Worm (Caenorhabditis elegans) whole organism, young adult: ENCODE measurements around the gene brc-2.

ENCODE experiments used
- B0261.1 ChIP-seq: sonication (generic microtip); optimal IDR thresholded peaks from 2 replicates; lab custom pipeline; 2016; ENCODE audit warnings: mild to moderate bottlenecking, missing genetic modification characterization, moderate library complexity, missing compliant biosample characterization
- C17E4.6 ChIP-seq: fragments of 200-800 bp; sonication (Bioruptor generic); IDR thresholded peaks from 2 replicates; pipeline ENCODE4 v1.3.6; 2022; ENCODE audit warnings: missing genetic modification reagents, missing genetic modification characterization, missing compliant biosample characterization
- F10E7.11 ChIP-seq: sonication (generic microtip); optimal IDR thresholded peaks from 2 replicates; lab custom pipeline; 2017; ENCODE audit warnings: mild to moderate bottlenecking, missing genetic modification characterization, moderate library complexity, missing compliant biosample characterization
- F22D6.2 ChIP-seq: sonication (generic microtip); optimal IDR thresholded peaks from 2 replicates; lab custom pipeline; 2016; ENCODE audit warnings: mild to moderate bottlenecking, missing genetic modification characterization, missing compliant biosample characterization
- F33H1.4 ChIP-seq: fragments of 200-800 bp; sonication (Bioruptor generic); IDR thresholded peaks from 2 replicates; pipeline ENCODE4 v1.3.6; 2022; ENCODE audit warnings: missing genetic modification reagents, missing genetic modification characterization, missing compliant biosample characterization
- F37B4.10 ChIP-seq: fragments of 200-800 bp; sonication (Bioruptor generic); IDR thresholded peaks from 2 replicates; pipeline ENCODE4 v1.3.6; 2022; ENCODE audit warnings: missing genetic modification characterization, missing compliant biosample characterization
- F55B11.4 ChIP-seq: sonication (generic microtip); optimal IDR thresholded peaks from 2 replicates; lab custom pipeline; 2016; ENCODE audit warnings: missing compliant biosample characterization, missing genetic modification characterization, borderline replicate concordance; ENCODE audit not compliant: insufficient read depth
- K11D2.4 ChIP-seq: fragments of 200-800 bp; sonication (Bioruptor generic); IDR thresholded peaks from 2 replicates; pipeline ENCODE4 v1.3.6; 2022; ENCODE audit warnings: missing genetic modification reagents, missing genetic modification characterization, missing compliant biosample characterization
- K12H6.12 ChIP-seq: fragments of 200-800 bp; sonication (Bioruptor generic); optimal IDR thresholded peaks from 2 replicates; lab custom pipeline; 2018; ENCODE audit warnings: mild to moderate bottlenecking, missing genetic modification characterization, missing compliant biosample characterization
- T07F8.4 ChIP-seq: sonication (generic microtip); optimal IDR thresholded peaks from 2 replicates; lab custom pipeline; 2016; ENCODE audit warnings: mild to moderate bottlenecking, missing genetic modification characterization, moderate library complexity, missing compliant biosample characterization
- Y53F4B.3 ChIP-seq: fragments of 200-800 bp; sonication (Bioruptor generic); IDR thresholded peaks from 2 replicates; pipeline ENCODE4 v1.3.6; 2022; ENCODE audit warnings: missing genetic modification reagents, missing genetic modification characterization, missing compliant biosample characterization
- Y56A3A.18 ChIP-seq: fragments of 200-800 bp; sonication (Bioruptor generic); IDR thresholded peaks from 2 replicates; pipeline ENCODE4 v1.3.6; 2022; ENCODE audit warnings: missing genetic modification reagents, missing genetic modification characterization, missing compliant biosample characterization
- ama-1 ChIP-seq, 3 experiments: fragments of 150-350 bp in 1 of 3; sonication (generic microtip) in 2 of 3; optimal IDR thresholded peaks; 2 replicates each; lab custom pipeline; 2014 to 2018; ENCODE audit warnings: missing biosample characterization in 2 of 3, missing genetic modification characterization in 2 of 3, missing genetic modification reagents in 2 of 3
- cebp-2 ChIP-seq: fragments of 200-800 bp; sonication (Bioruptor generic); IDR thresholded peaks from 2 replicates; pipeline ENCODE4 v1.3.6; 2022; ENCODE audit warnings: missing genetic modification characterization, missing compliant biosample characterization
- ceh-27 ChIP-seq: fragments of 200-800 bp; sonication (Bioruptor generic); optimal IDR thresholded peaks from 2 replicates; lab custom pipeline; 2018; ENCODE audit warnings: mild to moderate bottlenecking, missing genetic modification characterization, moderate library complexity, missing compliant biosample characterization
- ceh-40 ChIP-seq: fragments of 200-800 bp; sonication (Bioruptor generic); IDR thresholded peaks from 2 replicates; pipeline ENCODE4 v1.3.6; 2022; ENCODE audit warnings: missing genetic modification characterization, missing compliant biosample characterization
- ceh-58 ChIP-seq: fragments of 200-800 bp; sonication (Bioruptor generic); IDR thresholded peaks from 2 replicates; pipeline ENCODE4 v1.3.6; 2022; ENCODE audit warnings: missing genetic modification characterization, missing compliant biosample characterization
- dox-1 ChIP-seq: fragments of 200-800 bp; sonication (Bioruptor generic); IDR thresholded peaks from 2 replicates; pipeline ENCODE4 v1.3.6; 2022; ENCODE audit warnings: missing genetic modification reagents, missing genetic modification characterization, missing compliant biosample characterization
- egl-18 ChIP-seq: fragments of 200-800 bp; sonication (Bioruptor generic); IDR thresholded peaks from 2 replicates; pipeline ENCODE4 v1.3.6; 2022; ENCODE audit warnings: missing genetic modification reagents, missing genetic modification characterization, missing compliant biosample characterization
- ekl-4 ChIP-seq: fragments of 200-800 bp; sonication (Bioruptor generic); IDR thresholded peaks from 2 replicates; pipeline ENCODE4 v1.3.6; 2022; ENCODE audit warnings: missing genetic modification reagents, missing genetic modification characterization, missing compliant biosample characterization
- gei-17 ChIP-seq: fragments of 200-800 bp; sonication (Bioruptor generic); optimal IDR thresholded peaks from 2 replicates; lab custom pipeline; 2018; ENCODE audit warnings: mild to moderate bottlenecking, missing genetic modification characterization, missing compliant biosample characterization
- hmg-20 ChIP-seq: fragments of 200-800 bp; sonication (Bioruptor generic); IDR thresholded peaks from 2 replicates; pipeline ENCODE4 v1.3.6; 2022; ENCODE audit warnings: missing genetic modification reagents, missing genetic modification characterization, missing compliant biosample characterization
- hsf-1 ChIP-seq: fragments of 200-800 bp; sonication (Bioruptor generic); IDR thresholded peaks from 2 replicates; pipeline ENCODE4 v1.3.6; 2022; ENCODE audit warnings: missing genetic modification reagents, missing genetic modification characterization, missing compliant biosample characterization
- let-526 ChIP-seq: fragments of 200-800 bp; sonication (Bioruptor generic); IDR thresholded peaks from 2 replicates; pipeline ENCODE4 v1.3.6; 2022; ENCODE audit warnings: missing genetic modification reagents, missing genetic modification characterization, missing compliant biosample characterization
- lin-26 ChIP-seq: fragments of 200-800 bp; sonication (Bioruptor generic); IDR thresholded peaks from 2 replicates; pipeline ENCODE4 v1.3.6; 2022; ENCODE audit warnings: missing genetic modification reagents, missing genetic modification characterization, missing compliant biosample characterization
- lin-35 ChIP-seq, 3 experiments: fragments of 150-350 bp in 2 of 3; sonication (generic microtip) in 1 of 3; optimal IDR thresholded peaks; 2 replicates each; lab custom pipeline; 2014 to 2018; ENCODE audit warnings: missing biosample characterization in 3 of 3, missing genetic modification characterization in 3 of 3, missing genetic modification reagents in 3 of 3
- lin-40 ChIP-seq: sonication (generic microtip); optimal IDR thresholded peaks from 2 replicates; lab custom pipeline; 2016; ENCODE audit warnings: missing genetic modification characterization, mild to moderate bottlenecking, missing compliant biosample characterization, missing genotype, missing genetic modification reagents
- lin-54 ChIP-seq: fragments of 200-800 bp; sonication (Bioruptor generic); optimal IDR thresholded peaks from 2 replicates; lab custom pipeline; 2018; ENCODE audit warnings: mild to moderate bottlenecking, missing genetic modification characterization, missing compliant biosample characterization
- lsl-1 ChIP-seq: fragments of 200-800 bp; sonication (Bioruptor generic); optimal IDR thresholded peaks from 2 replicates; lab custom pipeline; 2018; ENCODE audit warnings: mild to moderate bottlenecking, missing genetic modification characterization, moderate library complexity, missing compliant biosample characterization
- madf-6 ChIP-seq: fragments of 200-800 bp; sonication (Bioruptor generic); IDR thresholded peaks from 2 replicates; pipeline ENCODE4 v1.3.6; 2022; ENCODE audit warnings: missing genetic modification reagents, missing genetic modification characterization, missing compliant biosample characterization
- madf-8 ChIP-seq: fragments of 200-800 bp; sonication (Bioruptor generic); conservative IDR thresholded peaks from 2 replicates; pipeline ENCODE4 v1.3.6; 2022; ENCODE audit warnings: missing genetic modification reagents, missing genetic modification characterization, missing compliant biosample characterization
- mxl-1 ChIP-seq: sonication (generic microtip); optimal IDR thresholded peaks from 2 replicates; lab custom pipeline; 2016; ENCODE audit warnings: missing genetic modification characterization, missing compliant biosample characterization
- nfya-2 ChIP-seq: fragments of 200-800 bp; sonication (Bioruptor generic); IDR thresholded peaks from 2 replicates; pipeline ENCODE4 v1.3.6; 2022; ENCODE audit warnings: missing genetic modification reagents, missing genetic modification characterization, missing compliant biosample characterization
- nfyb-1 ChIP-seq: fragments of 200-800 bp; sonication (Bioruptor generic); IDR thresholded peaks from 2 replicates; pipeline ENCODE4 v1.3.6; 2022; ENCODE audit warnings: missing genetic modification reagents, missing genetic modification characterization, missing compliant biosample characterization
- pbrm-1 ChIP-seq: fragments of 200-800 bp; sonication (Bioruptor generic); IDR thresholded peaks from 2 replicates; pipeline ENCODE4 v1.3.6; 2022; ENCODE audit warnings: missing genetic modification reagents, missing genetic modification characterization, missing compliant biosample characterization
- unc-130 ChIP-seq: sonication (generic microtip); optimal IDR thresholded peaks from 2 replicates; lab custom pipeline; 2016; ENCODE audit warnings: missing genetic modification reagents, missing genetic modification characterization, missing compliant biosample characterization
- unc-62 ChIP-seq: fragments of 150-350 bp; optimal IDR thresholded peaks from 2 replicates; lab custom pipeline; 2014; ENCODE audit warnings: missing biosample characterization, missing genetic modification reagents, missing genetic modification characterization
- ztf-18 ChIP-seq: sonication (generic microtip); optimal IDR thresholded peaks from 2 replicates; lab custom pipeline; 2016; ENCODE audit warnings: missing genotype, mild to moderate bottlenecking, missing genetic modification characterization, missing compliant biosample characterization
- ztf-26 ChIP-seq: sonication (generic microtip); optimal IDR thresholded peaks from 2 replicates; lab custom pipeline; 2017; ENCODE audit warnings: missing genetic modification characterization, missing compliant biosample characterization
- ztf-28 ChIP-seq: fragments of 200-800 bp; sonication (Bioruptor generic); IDR thresholded peaks from 2 replicates; pipeline ENCODE4 v1.3.6; 2022; ENCODE audit warnings: missing genetic modification reagents, missing genetic modification characterization, missing compliant biosample characterization
- ztf-3 ChIP-seq: fragments of 200-800 bp; sonication (Bioruptor generic); optimal IDR thresholded peaks from 2 replicates; lab custom pipeline; 2018; ENCODE audit warnings: mild to moderate bottlenecking, missing genetic modification characterization, missing compliant biosample characterization
- ztf-6 ChIP-seq: fragments of 200-800 bp; sonication (Bioruptor generic); IDR thresholded peaks from 2 replicates; pipeline ENCODE4 v1.3.6; 2022; ENCODE audit warnings: missing genetic modification reagents, missing genetic modification characterization, missing compliant biosample characterization

The brc-2 gene

DNA sequence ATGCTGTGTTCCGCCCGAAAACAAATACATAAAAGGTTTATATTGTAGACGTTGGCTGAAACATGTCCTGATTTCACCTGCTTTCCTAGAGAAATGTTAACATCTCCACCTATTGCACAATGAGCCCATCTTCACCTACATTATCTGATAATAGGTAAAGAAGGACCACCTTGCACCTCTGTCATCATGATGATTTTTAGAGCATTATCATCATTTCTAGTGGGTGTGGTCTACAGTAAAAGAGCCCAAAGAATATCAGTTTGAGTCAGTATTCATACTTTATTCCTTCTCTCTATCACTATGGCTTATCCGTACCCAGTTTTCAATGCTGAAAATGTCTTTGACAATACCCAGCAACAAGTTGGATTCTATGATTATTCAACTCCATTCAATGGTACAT lies 18.7 kb downstream of the brc-2 start, which contains the start of gene med-2:
Gene med-2 (plus strand): TSS at position 301 of the 400 bp plus-strand sequence.
- TF ChIP-seq lin-54 (no peak), madf-8 (no peak), ceh-58 (no peak), ceh-40 (GFP tag; lab: Robert Waterston, UW) (no peak), C17E4.6 (no peak), egl-18 (no peak), T07F8.4 (tag; lab: Kevin White, UChicago) (no peak), ztf-18 (tag; lab: Kevin White, UChicago) (no peak), lsl-1 (no peak), madf-6 (GFP tag; lab: Robert Waterston, UW) (no peak), B0261.1 (tag; lab: Kevin White, UChicago) (no peak), F10E7.11 (tag; lab: Kevin White, UChicago) (no peak), ceh-27 (GFP tag; lab: Kevin White, UChicago) (no peak), nfya-2 (GFP tag; lab: Robert Waterston, UW) (no peak)

DNA sequence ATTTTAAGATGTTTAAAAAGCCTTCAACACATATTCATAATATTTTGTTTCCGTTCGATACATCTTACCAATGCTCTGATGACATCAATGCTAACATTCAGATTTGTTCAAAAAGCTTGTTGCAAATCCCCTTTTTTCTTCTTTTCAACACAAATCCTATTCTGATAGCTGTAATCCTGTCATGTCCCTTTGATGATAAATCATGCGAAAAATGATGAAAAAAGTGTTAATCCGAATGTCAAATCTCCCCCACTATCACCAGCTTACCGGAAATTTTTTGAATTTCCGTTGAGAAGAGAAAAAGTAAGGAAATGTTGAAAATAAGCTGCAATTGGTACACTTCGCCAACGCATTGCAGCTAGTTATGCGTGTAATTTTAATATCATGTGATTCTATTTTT lies 21.2 kb downstream of the brc-2 start:
- TF ChIP-seq nfya-2 (GFP tag; lab: Robert Waterston, UW), result no peak
- no peak for TF ChIP-seq ekl-4 (GFP tag; lab: Robert Waterston, UW)
- TF ChIP-seq unc-62 (GFP tag; lab: Kevin White, UChicago), result no peak
- no peak for TF ChIP-seq ceh-58
- no peak for TF ChIP-seq K12H6.12 (tag; lab: Kevin White, UChicago)
- no peak for TF ChIP-seq lin-40 (tag; lab: Kevin White, UChicago)
- TF ChIP-seq let-526, result no peak
- TF ChIP-seq ztf-6, result no peak
- no peak for TF ChIP-seq Y53F4B.3 (GFP tag; lab: Robert Waterston, UW)
- no peak for TF ChIP-seq madf-8
- TF ChIP-seq F22D6.2, result no peak
- TF ChIP-seq gei-17, result no peak
- no peak for TF ChIP-seq hsf-1 (GFP tag; lab: Robert Waterston, UW)
- TF ChIP-seq mxl-1 (tag; lab: Kevin White, UChicago), result no peak
- TF ChIP-seq lin-26, result no peak
- no peak for TF ChIP-seq unc-130 (GFP tag; lab: Kevin White, UChicago)
- no peak for TF ChIP-seq F10E7.11 (tag; lab: Kevin White, UChicago)
- no peak for TF ChIP-seq cebp-2 (GFP tag; lab: Robert Waterston, UW)
- TF ChIP-seq F37B4.10 (GFP tag; lab: Robert Waterston, UW), result no peak

DNA sequence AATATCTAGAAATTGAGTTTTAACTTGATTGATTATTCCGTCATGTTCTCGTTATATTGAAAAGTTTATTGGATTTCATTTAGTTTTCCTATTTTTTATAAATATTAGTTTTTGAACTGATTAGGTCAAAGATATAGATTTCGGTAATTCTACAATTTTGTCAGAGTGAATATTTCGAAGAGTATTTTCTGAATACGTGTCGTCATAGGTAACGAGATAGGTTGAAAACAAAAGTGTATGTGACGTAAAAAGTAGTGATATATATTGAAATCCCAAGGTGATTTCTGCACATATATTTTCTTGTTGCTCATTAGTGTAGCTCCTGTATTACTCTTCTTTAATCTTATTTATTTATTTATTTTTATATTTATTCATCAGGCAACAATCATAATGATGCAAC lies 22.1 kb downstream of the brc-2 start, which contains the start of gene K04C2.7:
Gene K04C2.7 (plus strand): TSS at position 301 of the 400 bp plus-strand sequence.
- no peak for TF ChIP-seq nfyb-1 (GFP tag; lab: Robert Waterston, UW)
- no peak for TF ChIP-seq hmg-20
- no peak for TF ChIP-seq F55B11.4 (tag; lab: Kevin White, UChicago)
- no peak for TF ChIP-seq F37B4.10 (GFP tag; lab: Robert Waterston, UW)
- TF ChIP-seq F33H1.4 (GFP tag; lab: Robert Waterston, UW), result no peak
- no peak for TF ChIP-seq ceh-58
- no peak for TF ChIP-seq ztf-28 (GFP tag; lab: Robert Waterston, UW)
- TF ChIP-seq ama-1 (optimal IDR thresholded peaks at IDR 0.05; lab: Kevin White, UChicago), result no peak
- TF ChIP-seq ama-1 (GFP tag; optimal IDR thresholded peaks at IDR 0.05; lab: Kevin White, UChicago), result no peak
- TF ChIP-seq dox-1, result no peak
- no peak for TF ChIP-seq Y56A3A.18
- no peak for TF ChIP-seq ztf-3 (GFP tag; lab: Kevin White, UChicago)
- TF ChIP-seq ztf-26 (tag; lab: Kevin White, UChicago), result no peak
- TF ChIP-seq K11D2.4, result no peak
- TF ChIP-seq nfya-2 (GFP tag; lab: Robert Waterston, UW), result no peak
- no peak for TF ChIP-seq lin-35 (GFP tag; optimal IDR thresholded peaks at IDR 0.05; lab: Kevin White, UChicago)
- no peak for TF ChIP-seq pbrm-1 (GFP tag; lab: Robert Waterston, UW)
